Fruit fly (Drosophila melanogaster) whole organism: ENCODE measurements around the gene CG13083.

ENCODE experiments used
- CG8478 ChIP-seq: fragments of >200 bp; optimal IDR thresholded peaks from 2 replicates; lab custom pipeline; 2018; ENCODE audit warnings: inconsistent platforms
- Dll ChIP-seq: fragments of >200 bp; optimal IDR thresholded peaks from 2 replicates; lab custom pipeline; 2017
- EcR ChIP-seq, 2 experiments: fragments of >200 bp; optimal IDR thresholded peaks; 2 replicates each; lab custom pipeline; 2017; ENCODE audit warnings: missing biosample characterization in 2 of 2, missing genetic modification characterization in 2 of 2, missing genetic modification reagents in 2 of 2
- pan ChIP-seq: fragments of >200 bp; optimal IDR thresholded peaks from 2 replicates; lab custom pipeline; 2017
- psq ChIP-seq: fragments of >200 bp; optimal IDR thresholded peaks from 2 replicates; lab custom pipeline; 2017
- usp ChIP-seq: fragments of >200 bp; optimal IDR thresholded peaks from 2 replicates; lab custom pipeline; 2017; ENCODE audit warnings: missing biosample characterization, missing genetic modification characterization, mixed read lengths

CG13083 gene

dm6 chr2L:19487190-19487589 is at the start of gene CG13083:
Gene CG13083 (plus strand): TSS chr2L:19487490.
- TF ChIP-seq psq (lab: Kevin White, UChicago) (no peak), pan (no peak), CG8478 (lab: Kevin White, UChicago) (no peak), EcR (GFP tag; optimal IDR thresholded peaks at IDR 0.05; lab: Kevin White, UChicago) (no peak), Dll (lab: Kevin White, UChicago) (no peak), usp (GFP tag; lab: Kevin White, UChicago) (no peak)

- TF ChIP-seq CG8478 (lab: Kevin White, UChicago) (no peak), usp (GFP tag; lab: Kevin White, UChicago) (no peak), EcR (GFP tag; optimal IDR thresholded peaks at IDR 0.05; lab: Kevin White, UChicago) (no peak), Dll (lab: Kevin White, UChicago) (no peak), psq (lab: Kevin White, UChicago) (no peak), pan (no peak)
Observed at dm6 chr2L:19438685-19439597, 48.3 kb upstream of the CG13083 start.

- no peak for TF ChIP-seq psq (lab: Kevin White, UChicago)
- no peak for TF ChIP-seq pan
- TF ChIP-seq usp (GFP tag; lab: Kevin White, UChicago): no peak
- no peak for TF ChIP-seq CG8478 (lab: Kevin White, UChicago)
Observed at dm6 chr2L:19439598-19440230, 47.6 kb upstream of the CG13083 start.

dm6 chr2L:19440285-19440684 is 47.0 kb upstream of the CG13083 start:
- TF ChIP-seq psq (lab: Kevin White, UChicago) (no peak), usp (GFP tag; lab: Kevin White, UChicago) (no peak), Dll (lab: Kevin White, UChicago) (no peak), EcR (GFP tag; optimal IDR thresholded peaks at IDR 0.05; lab: Kevin White, UChicago) (no peak), pan (no peak), CG8478 (lab: Kevin White, UChicago) (no peak)

- TF ChIP-seq pan: no peak
- TF ChIP-seq EcR (GFP tag; optimal IDR thresholded peaks at IDR 0.05; lab: Kevin White, UChicago): peak in 1 of 2 experiments; percentile 75
Observed at dm6 chr2L:19440732-19441131, 46.6 kb upstream of the CG13083 start.

- TF ChIP-seq CG8478 (lab: Kevin White, UChicago) (no peak), EcR (GFP tag; optimal IDR thresholded peaks at IDR 0.05; lab: Kevin White, UChicago) (no peak), usp (GFP tag; lab: Kevin White, UChicago) (no peak), pan (no peak)
Observed at dm6 chr2L:19441339-19441738, 46.0 kb upstream of the CG13083 start.

- TF ChIP-seq CG8478 (lab: Kevin White, UChicago) (no peak), psq (lab: Kevin White, UChicago) (no peak), usp (GFP tag; lab: Kevin White, UChicago) (no peak), Dll (lab: Kevin White, UChicago) (no peak), EcR (GFP tag; optimal IDR thresholded peaks at IDR 0.05; lab: Kevin White, UChicago) (no peak), pan (no peak)
Observed at dm6 chr2L:19441791-19442190, 45.5 kb upstream of the CG13083 start, which contains the start of gene RanGAP. Gene RanGAP (plus strand): TSS chr2L:19441959.

dm6 chr2L:19442627-19443026 is 44.7 kb upstream of the CG13083 start, which contains the start of gene CG10237:
Gene CG10237 (minus strand): TSS chr2L:19442727.
- TF ChIP-seq Dll (lab: Kevin White, UChicago) (no peak), EcR (GFP tag; optimal IDR thresholded peaks at IDR 0.05; lab: Kevin White, UChicago) (no peak), psq (lab: Kevin White, UChicago) (no peak), pan (no peak), usp (GFP tag; lab: Kevin White, UChicago) (no peak), CG8478 (lab: Kevin White, UChicago) (no peak)

- TF ChIP-seq usp (GFP tag; lab: Kevin White, UChicago) (no peak), psq (lab: Kevin White, UChicago) (no peak), EcR (GFP tag; optimal IDR thresholded peaks at IDR 0.05; lab: Kevin White, UChicago) (no peak), CG8478 (lab: Kevin White, UChicago) (no peak), Dll (lab: Kevin White, UChicago) (no peak), pan (no peak)
Observed at dm6 chr2L:19444734-19445140, 42.6 kb upstream of the CG13083 start, which contains the start of gene Hs2st. Gene Hs2st (minus strand): TSS chr2L:19444750.

dm6 chr2L:19452535-19453317 is 34.6 kb upstream of the CG13083 start:
- TF ChIP-seq psq (lab: Kevin White, UChicago) (no peak), CG8478 (lab: Kevin White, UChicago) (no peak), Dll (lab: Kevin White, UChicago) (no peak)

dm6 chr2L:19453381-19453780 is 33.9 kb upstream of the CG13083 start, which contains the start of gene Top2:
Gene Top2 (minus strand): TSS chr2L:19453490.
- TF ChIP-seq CG8478 (lab: Kevin White, UChicago) (no peak), usp (GFP tag; lab: Kevin White, UChicago) (no peak), EcR (GFP tag; optimal IDR thresholded peaks at IDR 0.05; lab: Kevin White, UChicago) (no peak), pan (no peak), psq (lab: Kevin White, UChicago) (no peak), Dll (lab: Kevin White, UChicago) (no peak)
